Fruit fly (Drosophila melanogaster): ENCODE measurements around the gene CG1486.
A peak's percentile ranks its signal among the peaks of the same experiment; 100 is the strongest.

The CG1486 gene

DNA sequence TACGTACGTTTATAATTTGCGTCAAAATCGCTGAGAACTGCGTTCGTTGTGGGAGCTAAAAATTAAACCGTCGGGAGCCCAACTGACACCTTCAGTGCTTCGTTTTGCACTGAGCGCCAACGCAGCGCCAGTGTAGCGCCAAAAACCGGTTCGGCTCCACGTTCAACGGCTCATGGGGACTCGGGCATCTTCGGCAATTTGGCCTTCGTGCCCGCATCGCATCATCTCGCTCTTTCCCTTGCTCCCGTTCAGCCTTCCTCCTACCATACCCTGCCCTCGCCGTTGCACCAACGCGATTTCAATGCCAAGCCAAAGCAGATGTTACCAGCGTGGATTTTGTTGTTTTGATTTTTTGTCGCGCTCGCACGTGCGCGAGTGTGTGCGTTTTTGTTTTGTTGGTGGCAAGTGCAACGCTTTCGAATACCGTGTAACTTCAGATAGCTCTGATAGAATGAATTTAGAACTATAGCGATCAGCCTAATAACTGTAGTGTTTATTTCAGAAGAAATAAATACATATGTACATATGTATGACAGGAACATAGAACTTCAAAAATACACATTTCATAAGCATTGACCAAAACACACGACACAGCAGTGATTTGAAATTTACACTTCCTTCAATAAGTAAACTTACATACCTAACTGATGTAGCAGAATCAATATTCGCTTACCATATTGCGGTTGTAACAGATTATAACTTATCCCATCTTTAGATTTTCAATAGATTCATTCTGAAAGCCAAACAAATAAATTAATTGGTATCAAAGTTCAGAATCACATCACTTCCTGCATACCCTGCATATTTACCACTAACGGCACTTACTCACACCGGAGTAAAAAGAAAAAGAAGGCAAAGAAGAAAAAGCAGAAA is 42.6 kb upstream of the CG1486 start, which contains the start of gene Mnr (continued):
- TF ChIP-seq CG11456 (GFP tag; IDR thresholded peaks at IDR 0.05) = 0 out of 3 replicates have a peak, but pooled peaks have one; percentile 38
- TF ChIP-seq vvl (GFP tag; IDR thresholded peaks at IDR 0.05) = no peak
- no peak for TF ChIP-seq CG43689 (GFP tag; IDR thresholded peaks at IDR 0.05)
- no peak for TF ChIP-seq CG1603 (tag; optimal IDR thresholded peaks at IDR 0.05)
- no peak for TF ChIP-seq sc (optimal IDR thresholded peaks at IDR 0.05)
- no peak for TF ChIP-seq sc (GFP tag; optimal IDR thresholded peaks at IDR 0.05)
- 0 out of 2 replicates have a peak, but pooled peaks have one; percentile 40 for TF ChIP-seq ara (GFP tag; IDR thresholded peaks at IDR 0.05)
- TF ChIP-seq CG9797 (GFP tag; optimal IDR thresholded peaks at IDR 0.05) = no peak
- TF ChIP-seq CG32532 (GFP tag; IDR thresholded peaks at IDR 0.05) = peak; percentile 48; the same call in 1 of the 2 replicates
- no peak for TF ChIP-seq Atf6 (GFP tag; IDR thresholded peaks at IDR 0.05)
- TF ChIP-seq gsb (GFP tag; IDR thresholded peaks at IDR 0.05) = no peak
- TF ChIP-seq CG9437 (GFP tag; optimal IDR thresholded peaks at IDR 0.05) = peak; percentile 22
- TF ChIP-seq Dip3 (GFP tag; optimal IDR thresholded peaks at IDR 0.05) = no peak
- no peak for TF ChIP-seq CG3995 (GFP tag; optimal IDR thresholded peaks at IDR 0.05)
- TF ChIP-seq Fer1 (GFP tag; optimal IDR thresholded peaks at IDR 0.05) = peak; percentile 20
- TF ChIP-seq NFAT (GFP tag; IDR thresholded peaks at IDR 0.05) = peak; percentile 21; the same call in 1 of the 2 replicates
- no peak for TF ChIP-seq CG10209 (GFP tag; optimal IDR thresholded peaks at IDR 0.05)
- no peak for TF ChIP-seq gfzf (GFP tag; optimal IDR thresholded peaks at IDR 0.05)
- peak; percentile 64 for TF ChIP-seq CG13894 (tag; optimal IDR thresholded peaks at IDR 0.05)
- no peak for TF ChIP-seq CG8281 (tag; optimal IDR thresholded peaks at IDR 0.05)
- TF ChIP-seq run (tag; optimal IDR thresholded peaks at IDR 0.05) = no peak
- no peak for TF ChIP-seq C15 (GFP tag; IDR thresholded peaks at IDR 0.05)
- TF ChIP-seq chinmo (GFP tag; IDR thresholded peaks at IDR 0.05; ENCODE audit: partially characterized antibody) = peak; percentile 99
- TF ChIP-seq Dbx (GFP tag; IDR thresholded peaks at IDR 0.05) = 0 out of 3 replicates have a peak, but pooled peaks have one; percentile 23
- TF ChIP-seq Hr39 (optimal IDR thresholded peaks at IDR 0.05) = peak; percentile 85
- TF ChIP-seq CG16863 (GFP tag; optimal IDR thresholded peaks at IDR 0.05) = no peak
- no peak for TF ChIP-seq kay (GFP tag; optimal IDR thresholded peaks at IDR 0.05)
- TF ChIP-seq CG34422 (GFP tag; IDR thresholded peaks at IDR 0.05) = no peak; the same call in 2 of the 3 replicates
- TF ChIP-seq CG10366 (GFP tag; IDR thresholded peaks at IDR 0.05) = no peak
- peak; percentile 7 for TF ChIP-seq CG11504 (tag; optimal IDR thresholded peaks at IDR 0.05)
- TF ChIP-seq slbo (GFP tag; IDR thresholded peaks at IDR 0.05) = no peak
- TF ChIP-seq CG12769 (tag; optimal IDR thresholded peaks at IDR 0.05) = peak; percentile 96
- peak; percentile 39; the same call in 1 of the 2 replicates for TF ChIP-seq Drgx (GFP tag; IDR thresholded peaks at IDR 0.05)
- TF ChIP-seq CG31224 (GFP tag; IDR thresholded peaks at IDR 0.05) = no peak
- no peak for TF ChIP-seq Poxn (GFP tag; IDR thresholded peaks at IDR 0.05)
- peak; percentile 5 for TF ChIP-seq CG7786 (GFP tag; optimal IDR thresholded peaks at IDR 0.05)
- TF ChIP-seq CG3065 (GFP tag; optimal IDR thresholded peaks at IDR 0.05) = no peak
- no peak for TF ChIP-seq CG16779 (GFP tag; IDR thresholded peaks at IDR 0.05)
- TF ChIP-seq CG2116 (GFP tag; optimal IDR thresholded peaks at IDR 0.05) = no peak
- no peak for TF ChIP-seq Hey (tag; optimal IDR thresholded peaks at IDR 0.05)
- TF ChIP-seq her (GFP tag; optimal IDR thresholded peaks at IDR 0.05) = no peak
- 0 out of 2 replicates have a peak, but pooled peaks have one; percentile 24 for TF ChIP-seq ato (GFP tag; IDR thresholded peaks at IDR 0.05; ENCODE audit: partially characterized antibody)
- no peak for TF ChIP-seq CG32772 (GFP tag; IDR thresholded peaks at IDR 0.05)
- no peak for TF ChIP-seq Atf3 (GFP tag; optimal IDR thresholded peaks at IDR 0.05)
- TF ChIP-seq phol (tag; optimal IDR thresholded peaks at IDR 0.05) = peak; percentile 10
- TF ChIP-seq Ptx1 (GFP tag; IDR thresholded peaks at IDR 0.05) = 0 out of 2 replicates have a peak, but pooled peaks have one; percentile 7
- no peak for TF ChIP-seq CG2129 (GFP tag; IDR thresholded peaks at IDR 0.05; ENCODE audit: partially characterized antibody)
- TF ChIP-seq zfh2 (GFP tag; optimal IDR thresholded peaks at IDR 0.05) = no peak
- no peak for TF ChIP-seq hth (optimal IDR thresholded peaks at IDR 0.05)
- no peak for TF ChIP-seq Ets65A (GFP tag)
- no peak for TF ChIP-seq pfk (GFP tag; optimal IDR thresholded peaks at IDR 0.05)
